Fruit fly (Drosophila melanogaster): ENCODE results near the gene Vdup1.

Gene Vdup1

DNA sequence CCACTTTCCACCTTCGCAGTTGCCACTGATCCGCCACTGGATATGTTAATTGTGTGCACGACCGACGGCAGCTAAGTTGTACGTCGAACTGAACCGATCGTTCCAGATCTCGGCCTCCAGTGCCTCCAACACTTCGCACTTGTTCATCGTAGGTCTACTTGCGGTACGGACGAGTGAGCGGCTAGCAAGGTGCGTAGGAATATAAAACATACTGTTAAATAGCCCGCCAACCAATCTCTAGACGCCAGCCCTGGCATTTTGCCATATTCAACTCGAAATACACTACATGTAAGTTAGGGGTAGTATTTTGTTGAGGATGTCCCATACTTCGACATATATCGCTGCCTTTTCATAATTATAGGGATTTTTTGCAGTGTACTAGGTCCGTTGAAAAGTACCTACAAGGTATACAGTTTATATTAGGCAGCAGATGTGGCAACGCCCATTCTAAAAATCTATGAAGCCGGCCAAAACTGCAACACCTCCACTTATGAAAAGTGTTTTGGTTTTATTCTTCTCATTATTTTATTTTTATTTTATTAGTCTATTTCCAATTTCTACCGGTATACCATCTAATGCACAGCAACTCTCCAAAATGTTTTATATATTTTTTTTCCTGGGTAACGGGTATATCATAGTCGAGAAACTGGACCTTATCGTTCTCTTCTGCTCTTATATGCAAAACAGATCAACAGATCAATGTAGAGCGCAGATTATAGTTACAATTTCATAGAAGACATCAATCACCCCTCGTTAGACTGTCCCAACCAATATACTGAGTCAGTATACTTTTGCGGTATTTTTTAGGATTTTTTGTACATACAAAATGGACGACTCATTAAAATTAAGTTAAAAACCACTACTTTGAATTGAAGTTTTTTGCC is 44.5 kb upstream of the Vdup1 start, which contains the start of the genes pyx and CG33229 (continued):
- TF ChIP-seq ss (GFP tag; optimal IDR thresholded peaks at IDR 0.05) = peak; percentile 12 to 44
- TF ChIP-seq Lpt (GFP tag; optimal IDR thresholded peaks at IDR 0.05) = peak; percentile 65
- peak; percentile 78 for TF ChIP-seq achi (GFP tag; optimal IDR thresholded peaks at IDR 0.05)
- peak; percentile 71 for TF ChIP-seq CG6808 (GFP tag; optimal IDR thresholded peaks at IDR 0.05)
- peak; percentile 86 for TF ChIP-seq eg (GFP tag; IDR thresholded peaks at IDR 0.05)
- peak; percentile 88 for TF ChIP-seq acj6 (GFP tag; optimal IDR thresholded peaks at IDR 0.05)
- peak; percentile 70 for TF ChIP-seq Ets96B (tag; optimal IDR thresholded peaks at IDR 0.05)
- TF ChIP-seq CG8319 (GFP tag; optimal IDR thresholded peaks at IDR 0.05) = peak; percentile 57
- peak; percentile 79 for TF ChIP-seq Sox14 (GFP tag; optimal IDR thresholded peaks at IDR 0.05)
- peak; percentile 81 for TF ChIP-seq CG6163 (GFP tag; IDR thresholded peaks at IDR 0.05)

DNA sequence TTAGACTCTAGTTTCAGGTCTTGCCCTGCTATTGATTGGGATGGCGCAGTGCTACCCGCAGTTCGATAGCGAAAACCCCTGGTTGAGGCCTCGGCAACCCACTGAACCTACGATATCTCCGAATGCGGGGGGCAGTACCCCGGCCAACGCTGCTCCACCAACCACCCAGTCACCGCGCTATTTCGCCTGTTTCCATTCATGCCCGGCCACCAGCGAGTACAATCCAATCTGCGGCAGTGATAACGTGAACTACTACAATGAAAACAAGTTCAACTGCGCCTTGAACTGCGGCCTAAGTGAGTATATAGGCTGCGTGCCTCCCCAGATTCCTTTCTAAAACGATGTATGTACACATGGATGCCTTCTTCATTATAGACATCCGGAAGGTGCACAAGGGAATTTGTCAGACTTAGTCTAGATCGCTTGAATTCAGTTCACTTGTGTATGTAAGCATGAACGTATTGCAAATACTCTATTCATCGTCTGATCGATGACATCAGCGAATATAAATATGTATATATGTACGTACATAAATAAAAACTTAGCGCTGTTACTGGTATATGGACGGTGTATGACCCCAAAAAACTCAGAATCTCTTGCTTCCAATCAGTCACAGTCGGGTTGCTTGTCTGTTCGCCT is 38.8 kb upstream of the Vdup1 start, which contains the start of gene CG13877:
Gene CG13877 (plus strand): TSS at position 589 of the 639 bp plus-strand sequence.
- peak; percentile 92 for TF ChIP-seq svp (GFP tag)
- no peak for TF ChIP-seq salr (GFP tag; optimal IDR thresholded peaks at IDR 0.05)

DNA sequence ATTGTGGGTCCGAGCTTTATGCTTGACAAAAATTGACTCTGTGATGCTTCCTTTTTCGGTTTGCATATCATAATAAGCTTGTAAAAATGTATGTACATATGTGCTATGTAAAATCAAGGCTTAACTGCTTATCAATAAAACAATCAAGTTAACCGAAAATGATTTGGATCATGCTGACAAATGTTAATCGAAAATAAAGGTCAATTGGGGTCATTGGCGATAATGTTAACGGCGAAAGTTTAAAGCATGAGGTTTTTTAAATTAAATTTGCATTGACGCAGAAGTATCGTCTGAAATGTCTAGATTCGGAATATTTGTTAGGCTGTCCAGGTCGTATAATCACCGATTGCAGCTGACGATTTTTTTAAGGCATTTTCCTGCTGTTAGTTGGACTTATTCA is 37.6 kb upstream of the Vdup1 start, which contains the start of gene Kaz1-ORFB:
Gene Kaz1-ORFB (plus strand): TSS at position 301 of the 400 bp plus-strand sequence.
- no peak for TF ChIP-seq CG4318 (GFP tag; optimal IDR thresholded peaks at IDR 0.05)
- no peak for TF ChIP-seq Smox (GFP tag; optimal IDR thresholded peaks at IDR 0.05)
- TF ChIP-seq Sox14 (GFP tag; optimal IDR thresholded peaks at IDR 0.05) = no peak
- TF ChIP-seq CG11902 (GFP tag; optimal IDR thresholded peaks at IDR 0.05) = no peak
- TF ChIP-seq esn (GFP tag; optimal IDR thresholded peaks at IDR 0.05) = no peak
- TF ChIP-seq vri (GFP tag; optimal IDR thresholded peaks at IDR 0.05) = no peak
- TF ChIP-seq CG34406 (GFP tag; optimal IDR thresholded peaks at IDR 0.05) = no peak
- TF ChIP-seq fkh (GFP tag; optimal IDR thresholded peaks at IDR 0.05) = no peak
- TF ChIP-seq net (GFP tag; optimal IDR thresholded peaks at IDR 0.05) = no peak
- no peak for TF ChIP-seq Ets96B (tag; optimal IDR thresholded peaks at IDR 0.05)
- no peak for TF ChIP-seq CG32006 (GFP tag; optimal IDR thresholded peaks at IDR 0.05)
- no peak for TF ChIP-seq salr (GFP tag; optimal IDR thresholded peaks at IDR 0.05)
- TF ChIP-seq lz (GFP tag; optimal IDR thresholded peaks at IDR 0.05) = no peak
- no peak for TF ChIP-seq spab (GFP tag; optimal IDR thresholded peaks at IDR 0.05)

DNA sequence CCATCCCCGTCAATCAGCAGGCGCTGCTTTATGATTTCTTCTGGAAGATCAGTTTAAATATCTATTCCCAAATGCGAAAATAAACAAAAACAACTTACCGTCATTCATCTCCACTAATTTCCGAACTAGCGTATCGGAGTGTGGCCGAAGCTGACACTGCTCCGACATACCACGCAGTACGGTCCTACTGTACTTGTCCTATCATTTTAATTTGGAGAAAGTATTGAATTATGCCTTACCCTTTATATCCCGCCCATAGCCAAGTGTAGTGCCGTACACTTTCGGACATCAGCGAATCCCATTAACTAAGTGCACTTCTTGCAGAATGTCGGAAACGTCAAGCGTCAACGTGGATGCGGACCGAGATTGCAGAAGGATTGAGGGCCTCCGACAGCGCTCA is 33.8 kb upstream of the Vdup1 start, which contains the start of the genes thoc7 and Dis3l2:
Gene thoc7 (minus strand): TSS at position 168 of the 400 bp plus-strand sequence.
Gene Dis3l2 (plus strand): TSS at position 190 of the 400 bp plus-strand sequence.
- no peak for TF ChIP-seq CG6808 (GFP tag; optimal IDR thresholded peaks at IDR 0.05)
- TF ChIP-seq fd59A (GFP tag; optimal IDR thresholded peaks at IDR 0.05) = no peak

DNA sequence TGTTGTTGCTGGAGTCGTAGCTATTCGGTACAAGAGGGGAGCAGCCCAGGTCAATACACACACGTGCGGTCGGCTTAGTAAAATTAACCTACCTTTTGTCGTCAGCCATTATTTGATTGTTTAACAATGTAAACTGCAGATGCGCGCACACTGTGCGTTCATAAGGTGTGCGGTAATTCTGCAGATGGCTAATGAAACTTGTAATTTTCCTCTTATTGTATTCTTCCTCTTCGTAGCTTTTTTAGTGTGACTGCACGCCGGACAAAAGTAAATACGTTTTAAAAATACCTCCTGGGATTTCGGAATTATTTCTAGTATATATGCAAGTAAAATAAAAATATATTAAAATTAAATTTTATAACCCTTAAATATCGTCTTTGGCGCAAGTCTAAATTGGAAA is 32.4 kb upstream of the Vdup1 start, which contains the start of gene Prp4k:
Gene Prp4k (minus strand): TSS at position 258 of the 400 bp plus-strand sequence.
- TF ChIP-seq CG6808 (GFP tag; optimal IDR thresholded peaks at IDR 0.05) (no peak), CG1621 (tag; optimal IDR thresholded peaks at IDR 0.05) (no peak), CG3032 (tag; optimal IDR thresholded peaks at IDR 0.05) (peak; percentile 20), Ets96B (tag; optimal IDR thresholded peaks at IDR 0.05) (no peak), CG32006 (GFP tag; optimal IDR thresholded peaks at IDR 0.05) (no peak), Smox (GFP tag; optimal IDR thresholded peaks at IDR 0.05) (no peak), fkh (GFP tag; optimal IDR thresholded peaks at IDR 0.05) (no peak), CG3919 (GFP tag; optimal IDR thresholded peaks at IDR 0.05) (no peak), CG15336 (GFP tag; IDR thresholded peaks at IDR 0.05) (peak; percentile 27; the same call in 1 of the 2 replicates), CG8632 (GFP tag; optimal IDR thresholded peaks at IDR 0.05) (no peak), achi (GFP tag; optimal IDR thresholded peaks at IDR 0.05) (no peak), CG6854 (GFP tag; optimal IDR thresholded peaks at IDR 0.05) (no peak), Hr38 (GFP tag; optimal IDR thresholded peaks at IDR 0.05) (no peak), CG34406 (GFP tag; optimal IDR thresholded peaks at IDR 0.05) (no peak), CG10631 (GFP tag; optimal IDR thresholded peaks at IDR 0.05) (no peak)
